Fruit fly (Drosophila melanogaster) whole organism: Measurements from ENCODE around the gene Bhmt.

Experiments used
- CG8478 ChIP-seq: fragments of >200 bp; optimal IDR thresholded peaks from 2 replicates; lab custom pipeline; 2018; ENCODE audit warnings: inconsistent platforms
- usp ChIP-seq: fragments of >200 bp; optimal IDR thresholded peaks from 2 replicates; lab custom pipeline; 2017; ENCODE audit warnings: missing biosample characterization, missing genetic modification characterization, mixed read lengths

dm6 chr2L:18992196-18992595 is 35.1 kb upstream of the Bhmt start, which contains the start of gene CG46465:
- TF ChIP-seq usp (GFP tag; lab: Kevin White, UChicago) (no peak), CG8478 (lab: Kevin White, UChicago) (no peak)
